Worm (Caenorhabditis elegans): ENCODE measurements around the gene lec-12.

- no peak for TF ChIP-seq nhr-237 (tag; optimal IDR thresholded peaks at IDR 0.05)
- no peak for TF ChIP-seq lsy-2 (tag; optimal IDR thresholded peaks at IDR 0.05)
- TF ChIP-seq ceh-83 (GFP tag; optimal IDR thresholded peaks at IDR 0.05) = no peak
- no peak for TF ChIP-seq nhr-28 (tag; optimal IDR thresholded peaks at IDR 0.05)
- no peak for TF ChIP-seq ztf-11 (tag; optimal IDR thresholded peaks at IDR 0.05)
- TF ChIP-seq mab-5 (tag; optimal IDR thresholded peaks at IDR 0.05) = no peak
- TF ChIP-seq hlh-1 (tag; optimal IDR thresholded peaks at IDR 0.05) = no peak
- no peak for TF ChIP-seq ces-1 (GFP tag; optimal IDR thresholded peaks at IDR 0.05)
- TF ChIP-seq unc-62 (GFP tag; optimal IDR thresholded peaks at IDR 0.05) = no peak
- no peak for TF ChIP-seq sptf-1 (tag; optimal IDR thresholded peaks at IDR 0.05)
- no peak for TF ChIP-seq nhr-76 (tag; optimal IDR thresholded peaks at IDR 0.05)
- TF ChIP-seq lin-13 (tag; optimal IDR thresholded peaks at IDR 0.05) = no peak
These were observed 29.7 kb upstream of the lec-12 start for ce11 chrV:174520-174919.
